Worm (Caenorhabditis elegans) whole organism, midembryonic: Measurements from ENCODE around the gene srh-74.

ENCODE experiments used
- T22C8.4 ChIP-seq: fragments of 200-800 bp; sonication (Bioruptor generic); IDR thresholded peaks from 2 replicates; pipeline ENCODE4 v1.3.6; 2022; ENCODE audit warnings: missing genetic modification characterization, missing compliant biosample characterization
- cog-1 ChIP-seq: sonication (generic microtip); optimal IDR thresholded peaks from 2 replicates; lab custom pipeline; 2016; ENCODE audit warnings: missing genetic modification characterization, missing compliant biosample characterization
- flt-1 ChIP-seq: fragments of 200-800 bp; sonication (Bioruptor generic); IDR thresholded peaks from 2 replicates; pipeline ENCODE4 v1.3.6; 2022; ENCODE audit warnings: missing genetic modification characterization, missing compliant biosample characterization
- klf-2 ChIP-seq: fragments of 200-800 bp; sonication (Bioruptor generic); conservative IDR thresholded peaks from 2 replicates; pipeline ENCODE4 v1.3.6; 2022; ENCODE audit warnings: missing genetic modification reagents, missing genetic modification characterization, missing compliant biosample characterization
- med-1 ChIP-seq: sonication (generic microtip); optimal IDR thresholded peaks from 2 replicates; lab custom pipeline; 2017; ENCODE audit warnings: missing genetic modification characterization, mild to moderate bottlenecking, missing compliant biosample characterization, antibody characterized with exemption, missing genetic modification reagents; ENCODE audit not compliant: insufficient read depth
- ref-1 ChIP-seq: fragments of 200-800 bp; sonication (Bioruptor generic); conservative IDR thresholded peaks from 2 replicates; pipeline ENCODE4 v1.3.6; 2022; ENCODE audit warnings: missing genetic modification reagents, missing genetic modification characterization, missing compliant biosample characterization
- tab-1 ChIP-seq: fragments of 200-800 bp; sonication (Bioruptor generic); IDR thresholded peaks from 2 replicates; pipeline ENCODE4 v1.3.6; 2022; ENCODE audit warnings: missing genetic modification characterization, missing compliant biosample characterization
- ztf-23 ChIP-seq: fragments of 200-800 bp; sonication (Bioruptor generic); IDR thresholded peaks from 2 replicates; pipeline ENCODE4 v1.3.6; 2022; ENCODE audit warnings: missing genetic modification reagents, missing genetic modification characterization, missing compliant biosample characterization
- ztf-29 ChIP-seq: fragments of 200-800 bp; sonication (Bioruptor generic); IDR thresholded peaks from 2 replicates; pipeline ENCODE4 v1.3.6; 2022; ENCODE audit warnings: missing genetic modification reagents, missing genetic modification characterization, missing compliant biosample characterization

srh-74 gene

ce11 chrV:11009124-11009524 is 39.5 kb downstream of the srh-74 start:
- no peak for TF ChIP-seq flt-1 (GFP tag; lab: Robert Waterston, UW)
- no peak for TF ChIP-seq tab-1 (GFP tag; lab: Robert Waterston, UW)
- TF ChIP-seq ztf-29 (GFP tag; lab: Robert Waterston, UW) = no peak
- no peak for TF ChIP-seq med-1
- TF ChIP-seq klf-2 (GFP tag; lab: Robert Waterston, UW) = no peak
- TF ChIP-seq cog-1 (tag; lab: Kevin White, UChicago) = no peak
- TF ChIP-seq T22C8.4 = no peak
- TF ChIP-seq ztf-23 (GFP tag; lab: Robert Waterston, UW) = no peak
- no peak for TF ChIP-seq ref-1

DNA sequence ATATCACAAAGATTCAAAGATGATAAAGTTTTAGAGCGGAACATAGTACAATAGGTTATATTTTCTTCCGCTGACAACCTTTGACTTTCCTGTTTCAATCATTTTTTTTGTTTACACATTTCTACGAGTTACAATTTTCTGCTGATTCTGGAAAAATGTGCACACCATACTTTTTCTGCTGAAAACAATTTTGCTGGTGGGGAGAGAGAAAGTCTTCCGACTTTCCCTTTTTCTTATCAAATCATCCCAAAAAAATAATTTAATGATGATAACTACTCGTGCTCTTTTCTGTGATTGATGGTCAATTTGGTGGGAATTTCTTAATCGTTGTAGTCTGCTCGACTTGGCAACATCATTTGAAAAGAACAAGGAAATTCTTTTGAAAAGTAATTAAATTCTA is 40.9 kb downstream of the srh-74 start:
- TF ChIP-seq tab-1 (GFP tag; lab: Robert Waterston, UW) = no peak
- no peak for TF ChIP-seq ref-1
- TF ChIP-seq T22C8.4 = no peak
- TF ChIP-seq cog-1 (tag; lab: Kevin White, UChicago) = no peak
- no peak for TF ChIP-seq med-1
- no peak for TF ChIP-seq klf-2 (GFP tag; lab: Robert Waterston, UW)
- TF ChIP-seq ztf-29 (GFP tag; lab: Robert Waterston, UW) = no peak
- TF ChIP-seq ztf-23 (GFP tag; lab: Robert Waterston, UW) = no peak
- no peak for TF ChIP-seq flt-1 (GFP tag; lab: Robert Waterston, UW)

DNA sequence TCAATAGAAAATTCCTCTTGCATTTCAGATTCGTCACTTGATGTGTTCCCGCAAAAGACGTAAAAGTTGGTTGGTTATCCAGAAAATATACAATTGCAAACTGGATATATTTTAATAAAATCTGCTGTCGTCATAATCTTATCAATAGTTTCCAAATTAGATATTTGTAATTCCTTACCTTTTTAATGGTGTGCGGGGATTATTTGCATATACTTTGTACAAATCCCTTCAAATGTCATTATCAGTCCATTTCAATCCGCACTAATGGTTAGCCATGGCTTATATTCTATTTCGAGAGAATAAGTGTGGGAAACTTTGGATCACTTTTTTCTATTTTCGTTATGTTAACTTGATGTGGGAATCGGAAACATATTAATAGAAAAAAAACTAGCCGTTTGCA is 44.5 kb downstream of the srh-74 start:
- TF ChIP-seq ztf-29 (GFP tag; lab: Robert Waterston, UW) (no peak), flt-1 (GFP tag; lab: Robert Waterston, UW) (no peak), klf-2 (GFP tag; lab: Robert Waterston, UW) (no peak), T22C8.4 (no peak), tab-1 (GFP tag; lab: Robert Waterston, UW) (no peak), ztf-23 (GFP tag; lab: Robert Waterston, UW) (no peak), cog-1 (tag; lab: Kevin White, UChicago) (no peak), med-1 (no peak), ref-1 (no peak)

- TF ChIP-seq ztf-23 (GFP tag; lab: Robert Waterston, UW) (no peak), T22C8.4 (no peak), klf-2 (GFP tag; lab: Robert Waterston, UW) (no peak), cog-1 (tag; lab: Kevin White, UChicago) (no peak), ref-1 (no peak), tab-1 (GFP tag; lab: Robert Waterston, UW) (no peak), ztf-29 (GFP tag; lab: Robert Waterston, UW) (no peak), flt-1 (GFP tag; lab: Robert Waterston, UW) (no peak), med-1 (no peak)
These were observed 46.1 kb downstream of the srh-74 start, which contains the start of gene F53B7.4 for ce11 chrV:11002434-11002833. Gene F53B7.4 (minus strand): TSS chrV:11002534.

DNA sequence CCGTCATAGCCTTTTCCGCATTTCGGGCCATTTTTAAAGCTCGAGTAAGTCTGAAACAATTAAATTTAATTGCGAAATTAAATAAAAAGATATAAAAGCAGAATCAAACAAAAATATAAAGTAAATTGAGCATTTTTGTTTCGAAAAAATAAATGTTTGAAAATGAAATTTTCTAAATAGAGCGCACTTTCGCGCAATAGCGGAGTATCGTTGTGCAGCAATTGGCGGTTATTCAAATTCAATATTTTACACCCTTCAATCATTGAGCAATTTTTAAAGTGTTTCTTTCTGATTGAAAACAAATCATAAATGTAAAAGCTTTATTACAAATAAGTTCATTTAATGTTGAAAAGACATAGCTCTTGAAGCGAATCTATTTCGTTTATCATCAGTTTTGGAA is 47.9 kb downstream of the srh-74 start, which contains the start of gene isy-1:
Gene isy-1, minus strand, starts transcription at position 50 of the 400 bp plus-strand sequence.
- TF ChIP-seq ref-1 (no peak), ztf-23 (GFP tag; lab: Robert Waterston, UW) (peak; percentile 82), tab-1 (GFP tag; lab: Robert Waterston, UW) (no peak)

DNA sequence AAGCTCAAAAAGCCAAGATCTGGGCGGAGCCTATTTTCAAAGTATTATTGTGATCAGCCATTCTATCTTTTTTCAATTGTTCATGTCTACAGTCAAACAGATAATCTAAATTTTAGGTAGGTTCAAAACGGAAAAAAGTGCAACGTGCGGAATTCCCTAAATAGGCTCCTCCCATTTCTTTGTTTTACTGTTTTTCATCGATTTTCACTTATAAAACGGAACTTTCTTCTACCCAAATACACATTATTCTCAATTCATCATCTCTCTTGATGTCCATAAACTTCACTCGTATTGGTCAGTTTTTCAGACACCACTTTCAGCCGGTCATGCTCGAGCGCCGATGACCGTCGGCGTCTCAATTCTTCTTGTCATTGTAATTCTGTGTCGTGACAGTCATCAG is 49.8 kb downstream of the srh-74 start, which contains the start of gene F53B7.7:
Gene F53B7.7, plus strand, starts transcription at position 301 of the 400 bp plus-strand sequence.
- TF ChIP-seq med-1 (no peak), cog-1 (tag; lab: Kevin White, UChicago) (no peak), T22C8.4 (no peak), ztf-29 (GFP tag; lab: Robert Waterston, UW) (no peak), flt-1 (GFP tag; lab: Robert Waterston, UW) (no peak), tab-1 (GFP tag; lab: Robert Waterston, UW) (no peak), klf-2 (GFP tag; lab: Robert Waterston, UW) (no peak), ref-1 (no peak), ztf-23 (GFP tag; lab: Robert Waterston, UW) (no peak)
